In genomic region chr3L:14253455-14253854, dm6 we compare ENCODE assay signal across 1 fruit fly cellular context.
A peak's percentile ranks its signal among the peaks of the same experiment; 100 is the strongest.
TF ChIP-seq lines count a peak whose summit lies in the region.

No protein-coding gene starts in this region.

TF ChIP-seq in whole organism, embryonic, 481 proteins besides CTCF, POLR2A, EP300 and RAD21 (continued from another document):
- TF ChIP-seq CG17829 (tag; optimal IDR thresholded peaks at IDR 0.05; lab: Kevin White, UChicago): no peak
- TF ChIP-seq Deaf1 (tag; optimal IDR thresholded peaks at IDR 0.05; lab: Kevin White, UChicago): no peak
- no peak for TF ChIP-seq Vsx1 (GFP tag; optimal IDR thresholded peaks at IDR 0.05; lab: Kevin White, UChicago)
- no peak for TF ChIP-seq zf30C (GFP tag; optimal IDR thresholded peaks at IDR 0.05; lab: Kevin White, UChicago)
- TF ChIP-seq so (GFP tag; IDR thresholded peaks at IDR 0.05; lab: Robert Waterston, UW): no peak
- no peak for TF ChIP-seq sna (GFP tag; IDR thresholded peaks at IDR 0.05; lab: Robert Waterston, UW; ENCODE audit: partially characterized antibody)
- no peak for TF ChIP-seq Rx (GFP tag; IDR thresholded peaks at IDR 0.05; lab: Robert Waterston, UW)
- no peak for TF ChIP-seq kni (GFP tag; optimal IDR thresholded peaks at IDR 0.05; lab: Kevin White, UChicago)
- TF ChIP-seq hth (optimal IDR thresholded peaks at IDR 0.05; lab: Kevin White, UChicago): no peak
- no peak for TF ChIP-seq br (optimal IDR thresholded peaks at IDR 0.05; lab: Kevin White, UChicago)
- no peak for TF ChIP-seq Hmr (GFP tag; optimal IDR thresholded peaks at IDR 0.05; lab: Kevin White, UChicago)
- no peak for TF ChIP-seq CG4424 (GFP tag; optimal IDR thresholded peaks at IDR 0.05; lab: Kevin White, UChicago)
- peak; percentile 15 for TF ChIP-seq dmrt99B (tag; optimal IDR thresholded peaks at IDR 0.05; lab: Kevin White, UChicago)
- TF ChIP-seq vfl (GFP tag; optimal IDR thresholded peaks at IDR 0.05; lab: Kevin White, UChicago): no peak
- TF ChIP-seq CG2678 (tag; optimal IDR thresholded peaks at IDR 0.05; lab: Kevin White, UChicago): no peak
- TF ChIP-seq CG8765 (GFP tag; IDR thresholded peaks at IDR 0.05; lab: Robert Waterston, UW): no peak
- TF ChIP-seq tx (GFP tag; optimal IDR thresholded peaks at IDR 0.05; lab: Kevin White, UChicago): no peak
- TF ChIP-seq Ada2b (GFP tag; IDR thresholded peaks at IDR 0.05; lab: Robert Waterston, UW): no peak
- no peak for TF ChIP-seq kah (GFP tag; optimal IDR thresholded peaks at IDR 0.05; lab: Kevin White, UChicago)
- TF ChIP-seq H2.0 (GFP tag; IDR thresholded peaks at IDR 0.05; lab: Robert Waterston, UW): no peak
- TF ChIP-seq CG17612 (GFP tag; IDR thresholded peaks at IDR 0.05; lab: Robert Waterston, UW): no peak
- TF ChIP-seq stc (GFP tag; IDR thresholded peaks at IDR 0.05; lab: Robert Waterston, UW): no peak
- TF ChIP-seq Poxn (GFP tag; IDR thresholded peaks at IDR 0.05; lab: Robert Waterston, UW): no peak
- TF ChIP-seq Sry-β (GFP tag; optimal IDR thresholded peaks at IDR 0.05; lab: Kevin White, UChicago): no peak
- TF ChIP-seq crc (GFP tag; optimal IDR thresholded peaks at IDR 0.05; lab: Kevin White, UChicago): no peak
- TF ChIP-seq CG10462 (GFP tag; optimal IDR thresholded peaks at IDR 0.05; lab: Kevin White, UChicago): no peak
- TF ChIP-seq Nf-YB (GFP tag; optimal IDR thresholded peaks at IDR 0.05; lab: Kevin White, UChicago): no peak
- no peak for TF ChIP-seq CG13894 (tag; optimal IDR thresholded peaks at IDR 0.05; lab: Kevin White, UChicago)
- TF ChIP-seq D19A (tag; optimal IDR thresholded peaks at IDR 0.05; lab: Kevin White, UChicago): no peak
- no peak for TF ChIP-seq CG11696 (GFP tag; IDR thresholded peaks at IDR 0.05; lab: Robert Waterston, UW)
- no peak for TF ChIP-seq Bdp1 (GFP tag; optimal IDR thresholded peaks at IDR 0.05; lab: Kevin White, UChicago)
- TF ChIP-seq NfI (GFP tag; optimal IDR thresholded peaks at IDR 0.05; lab: Kevin White, UChicago): no peak
- TF ChIP-seq CG9817 (tag; optimal IDR thresholded peaks at IDR 0.05; lab: Kevin White, UChicago): no peak
- TF ChIP-seq run (tag; optimal IDR thresholded peaks at IDR 0.05; lab: Kevin White, UChicago): no peak
- no peak for TF ChIP-seq ewg (GFP tag; optimal IDR thresholded peaks at IDR 0.05; lab: Kevin White, UChicago)
- no peak for TF ChIP-seq p53 (GFP tag; optimal IDR thresholded peaks at IDR 0.05; lab: Kevin White, UChicago)
- TF ChIP-seq ind (GFP tag; optimal IDR thresholded peaks at IDR 0.05; lab: Kevin White, UChicago): peak; percentile 1
- TF ChIP-seq lilli (GFP tag; optimal IDR thresholded peaks at IDR 0.05; lab: Kevin White, UChicago): no peak
- no peak for TF ChIP-seq Gug (GFP tag; IDR thresholded peaks at IDR 0.05; lab: Robert Waterston, UW)
- TF ChIP-seq esg (GFP tag; conservative IDR thresholded peaks at IDR 0.05; lab: Robert Waterston, UW): no peak
- no peak for TF ChIP-seq onecut (GFP tag; IDR thresholded peaks at IDR 0.05; lab: Robert Waterston, UW)
- no peak for TF ChIP-seq CG14050 (GFP tag; IDR thresholded peaks at IDR 0.05; lab: Robert Waterston, UW)
- TF ChIP-seq CG10543 (GFP tag; optimal IDR thresholded peaks at IDR 0.05; lab: Kevin White, UChicago): no peak
- TF ChIP-seq prd (optimal IDR thresholded peaks at IDR 0.05; lab: Kevin White, UChicago): no peak
- TF ChIP-seq prd (GFP tag; IDR thresholded peaks at IDR 0.05; lab: Robert Waterston, UW): peak; percentile 10; the same call in 1 of the 3 replicates
- no peak for TF ChIP-seq Aef1 (GFP tag; IDR thresholded peaks at IDR 0.05; lab: Robert Waterston, UW)
- no peak for TF ChIP-seq salm (tag; optimal IDR thresholded peaks at IDR 0.05; lab: Kevin White, UChicago)
- TF ChIP-seq gem (tag; optimal IDR thresholded peaks at IDR 0.05; lab: Kevin White, UChicago): peak; percentile 25
- TF ChIP-seq gt (GFP tag; IDR thresholded peaks at IDR 0.05; lab: Robert Waterston, UW): no peak
- TF ChIP-seq CG17568 (GFP tag; optimal IDR thresholded peaks at IDR 0.05; lab: Kevin White, UChicago): no peak
- no peak for TF ChIP-seq Hand (GFP tag; optimal IDR thresholded peaks at IDR 0.05; lab: Kevin White, UChicago)
- TF ChIP-seq fd3F (GFP tag; optimal IDR thresholded peaks at IDR 0.05; lab: Kevin White, UChicago): no peak
- TF ChIP-seq CG2875 (GFP tag; optimal IDR thresholded peaks at IDR 0.05; lab: Kevin White, UChicago): no peak
- TF ChIP-seq trem (tag; optimal IDR thresholded peaks at IDR 0.05; lab: Kevin White, UChicago): no peak
- TF ChIP-seq Trl (optimal IDR thresholded peaks at IDR 0.05; lab: Kevin White, UChicago): no peak
- no peak for TF ChIP-seq Trl (GFP tag; optimal IDR thresholded peaks at IDR 0.05; lab: Kevin White, UChicago)
- TF ChIP-seq gsb-n (tag; optimal IDR thresholded peaks at IDR 0.05; lab: Kevin White, UChicago): no peak
- TF ChIP-seq Blimp-1 (GFP tag; optimal IDR thresholded peaks at IDR 0.05; lab: Kevin White, UChicago): peak; percentile 35
- TF ChIP-seq mirr (GFP tag; optimal IDR thresholded peaks at IDR 0.05; lab: Kevin White, UChicago): no peak
- no peak for TF ChIP-seq HmgD (GFP tag; optimal IDR thresholded peaks at IDR 0.05; lab: Kevin White, UChicago)
- TF ChIP-seq CG6683 (GFP tag; optimal IDR thresholded peaks at IDR 0.05; lab: Kevin White, UChicago): no peak
- TF ChIP-seq CG7556 (GFP tag; optimal IDR thresholded peaks at IDR 0.05; lab: Kevin White, UChicago): no peak
- no peak for TF ChIP-seq CG14441 (GFP tag; IDR thresholded peaks at IDR 0.05; lab: Robert Waterston, UW)
- TF ChIP-seq pzg (GFP tag; optimal IDR thresholded peaks at IDR 0.05; lab: Kevin White, UChicago): no peak
- no peak for TF ChIP-seq CG16863 (GFP tag; optimal IDR thresholded peaks at IDR 0.05; lab: Kevin White, UChicago)
- no peak for TF ChIP-seq usp (GFP tag; optimal IDR thresholded peaks at IDR 0.05; lab: Kevin White, UChicago)
- peak; percentile 3 for TF ChIP-seq Oli (tag; optimal IDR thresholded peaks at IDR 0.05; lab: Kevin White, UChicago)
- TF ChIP-seq CG31441 (GFP tag; IDR thresholded peaks at IDR 0.05; lab: Robert Waterston, UW): 0 out of 2 replicates have a peak, but pooled peaks have one; percentile 34
- no peak for TF ChIP-seq CG14014 (GFP tag; IDR thresholded peaks at IDR 0.05; lab: Robert Waterston, UW)
- peak; percentile 10 for TF ChIP-seq CG7839 (tag; optimal IDR thresholded peaks at IDR 0.05; lab: Kevin White, UChicago)
